Fruit fly (Drosophila melanogaster) whole organism, prepupa: ENCODE results near the gene CG6996.

Experiments
- Blimp-1 ChIP-seq: fragments of 200-800 bp; sonication (Bioruptor generic); optimal IDR thresholded peaks from 3 replicates; lab custom pipeline; 2017; ENCODE audit warnings: missing biosample characterization, missing genetic modification characterization, mild to moderate bottlenecking, moderate library complexity, missing genetic modification reagents
- CG10631 ChIP-seq: fragments of 200-800 bp; sonication (Bioruptor generic); optimal IDR thresholded peaks from 2 replicates; lab custom pipeline; 2016; ENCODE audit warnings: missing biosample characterization, missing genetic modification characterization
- CG10669 ChIP-seq: fragments of 200-800 bp; sonication (Bioruptor generic); optimal IDR thresholded peaks from 3 replicates; lab custom pipeline; 2018; ENCODE audit warnings: missing biosample characterization, mild to moderate bottlenecking, missing genetic modification characterization, moderate library complexity
- CG11762 ChIP-seq: fragments of 200-800 bp; sonication (Bioruptor generic); optimal IDR thresholded peaks from 3 replicates; lab custom pipeline; 2016; ENCODE audit warnings: missing biosample characterization, missing genetic modification characterization; ENCODE audit not compliant: insufficient read depth
- CG11902 ChIP-seq: fragments of 200-800 bp; sonication (Bioruptor generic); optimal IDR thresholded peaks from 3 replicates; lab custom pipeline; 2016; ENCODE audit warnings: missing biosample characterization, missing genetic modification characterization
- CG15336 ChIP-seq: fragments of 200-800 bp; sonication (Bioruptor generic); IDR thresholded peaks from 2 replicates; pipeline ENCODE4 v1.3.6; 2022; ENCODE audit warnings: missing biosample characterization, missing genetic modification characterization
- CG1621 ChIP-seq: fragments of 200-800 bp; sonication (Bioruptor generic); optimal IDR thresholded peaks from 3 replicates; lab custom pipeline; 2018; ENCODE audit warnings: missing biosample characterization, mild to moderate bottlenecking, missing genetic modification characterization
- CG16779 ChIP-seq: fragments of 200-800 bp; sonication (Bioruptor generic); optimal IDR thresholded peaks from 3 replicates; lab custom pipeline; 2017; ENCODE audit warnings: missing biosample characterization, mild to moderate bottlenecking, missing genetic modification characterization
- CG3032 ChIP-seq: fragments of 200-800 bp; optimal IDR thresholded peaks from 2 replicates; lab custom pipeline; 2019; ENCODE audit warnings: missing biosample characterization, mild to moderate bottlenecking, missing genetic modification characterization, moderate library complexity
- CG31627 ChIP-seq: fragments of 200-800 bp; sonication (Bioruptor generic); optimal IDR thresholded peaks from 3 replicates; lab custom pipeline; 2016; ENCODE audit warnings: missing biosample characterization, missing genetic modification characterization
- CG32006 ChIP-seq: fragments of 200-800 bp; sonication (Bioruptor generic); optimal IDR thresholded peaks from 3 replicates; lab custom pipeline; 2017; ENCODE audit warnings: missing biosample characterization, mild to moderate bottlenecking, missing genetic modification characterization
- CG34406 ChIP-seq: fragments of 200-800 bp; sonication (Bioruptor generic); optimal IDR thresholded peaks from 3 replicates; lab custom pipeline; 2016; ENCODE audit warnings: missing biosample characterization, missing genetic modification characterization
- CG3919 ChIP-seq: fragments of 200-800 bp; sonication (Bioruptor generic); optimal IDR thresholded peaks from 3 replicates; lab custom pipeline; 2016; ENCODE audit warnings: missing biosample characterization, missing genetic modification characterization
- CG4318 ChIP-seq: fragments of 200-800 bp; sonication (Bioruptor generic); optimal IDR thresholded peaks from 3 replicates; lab custom pipeline; 2017; ENCODE audit warnings: missing biosample characterization, mild to moderate bottlenecking, missing genetic modification characterization
- CG6163 ChIP-seq: fragments of 200-800 bp; sonication (Bioruptor generic); IDR thresholded peaks from 3 replicates; pipeline ENCODE4 v1.3.6; 2022; ENCODE audit warnings: missing biosample characterization, missing genetic modification characterization
- CG6276 ChIP-seq: fragments of 200-800 bp; sonication (Bioruptor generic); optimal IDR thresholded peaks from 2 replicates; lab custom pipeline; 2017; ENCODE audit warnings: missing biosample characterization, mild to moderate bottlenecking, missing genetic modification characterization
- CG6792 ChIP-seq: fragments of 200-800 bp; sonication (Bioruptor generic); optimal IDR thresholded peaks from 3 replicates; lab custom pipeline; 2016; ENCODE audit warnings: missing biosample characterization, missing genetic modification characterization
- CG6808 ChIP-seq: fragments of 200-800 bp; sonication (Bioruptor generic); optimal IDR thresholded peaks from 3 replicates; lab custom pipeline; 2017; ENCODE audit warnings: missing biosample characterization, missing genetic modification characterization, mild to moderate bottlenecking, moderate library complexity, missing genetic modification reagents
- CG6854 ChIP-seq: fragments of 200-800 bp; sonication (Bioruptor generic); optimal IDR thresholded peaks from 2 replicates; lab custom pipeline; 2017; ENCODE audit warnings: missing biosample characterization, mild to moderate bottlenecking, missing genetic modification characterization
- CG7368 ChIP-seq: fragments of 200-800 bp; sonication (Bioruptor generic); optimal IDR thresholded peaks from 3 replicates; lab custom pipeline; 2016; ENCODE audit warnings: missing biosample characterization, missing genetic modification characterization
- CG8119 ChIP-seq: fragments of 200-800 bp; sonication (Bioruptor generic); IDR thresholded peaks from 3 replicates; pipeline ENCODE4 v1.3.6; 2022; ENCODE audit warnings: missing biosample characterization, missing genetic modification characterization
- CG8319 ChIP-seq: fragments of 200-800 bp; sonication (Bioruptor generic); optimal IDR thresholded peaks from 3 replicates; lab custom pipeline; 2016; ENCODE audit warnings: missing biosample characterization, missing genetic modification characterization
- CG8632 ChIP-seq: fragments of 200-800 bp; sonication (Bioruptor generic); optimal IDR thresholded peaks from 3 replicates; lab custom pipeline; 2016; ENCODE audit warnings: missing biosample characterization, missing genetic modification characterization
- Eip75B ChIP-seq: fragments of 200-800 bp; sonication (Bioruptor generic); optimal IDR thresholded peaks from 3 replicates; lab custom pipeline; 2016; ENCODE audit warnings: missing biosample characterization, missing genetic modification characterization
- Eip78C ChIP-seq: fragments of 200-800 bp; sonication (Bioruptor generic); peaks from one replicate; lab custom pipeline; 2016; ENCODE audit warnings: missing biosample characterization, missing genetic modification characterization
- Ets21C ChIP-seq: fragments of 200-800 bp; sonication (Bioruptor generic); optimal IDR thresholded peaks from 3 replicates; lab custom pipeline; 2016; ENCODE audit warnings: missing biosample characterization, missing genetic modification characterization
- Ets96B ChIP-seq: fragments of 200-800 bp; optimal IDR thresholded peaks from 2 replicates; lab custom pipeline; 2019; ENCODE audit warnings: missing biosample characterization, mild to moderate bottlenecking, missing genetic modification characterization, moderate library complexity
- Gug ChIP-seq: fragments of 200-800 bp; sonication (Bioruptor generic); IDR thresholded peaks from 2 replicates; pipeline ENCODE4 v1.3.6; 2022; ENCODE audit warnings: missing biosample characterization, missing genetic modification characterization
- Hr38 ChIP-seq: sonication (Bioruptor generic); optimal IDR thresholded peaks from 2 replicates; lab custom pipeline; 2016; ENCODE audit warnings: missing biosample characterization, missing genetic modification characterization
- Hr39 ChIP-seq: fragments of 200-800 bp; sonication (Bioruptor generic); optimal IDR thresholded peaks from 2 replicates; lab custom pipeline; 2016; ENCODE audit warnings: missing biosample characterization, missing genetic modification characterization
- Hr4 ChIP-seq: fragments of 200-800 bp; sonication (Bioruptor generic); optimal IDR thresholded peaks from 3 replicates; lab custom pipeline; 2016; ENCODE audit warnings: missing biosample characterization, missing genetic modification characterization
- Lpt ChIP-seq: fragments of 200-800 bp; sonication (Bioruptor generic); optimal IDR thresholded peaks from 3 replicates; lab custom pipeline; 2016; ENCODE audit warnings: missing biosample characterization, missing genetic modification characterization
- Met ChIP-seq: fragments of 200-800 bp; sonication (Bioruptor generic); optimal IDR thresholded peaks from 3 replicates; lab custom pipeline; 2016; ENCODE audit warnings: missing biosample characterization, missing genetic modification characterization
- OdsH ChIP-seq: fragments of 200-800 bp; sonication (Bioruptor generic); optimal IDR thresholded peaks from 3 replicates; lab custom pipeline; 2016; ENCODE audit warnings: missing biosample characterization, missing genetic modification characterization
- Sox102F ChIP-seq: fragments of 200-800 bp; sonication (Bioruptor generic); optimal IDR thresholded peaks from 2 replicates; lab custom pipeline; 2016; ENCODE audit warnings: missing biosample characterization, mild to moderate bottlenecking, missing genetic modification characterization
- Sox15 ChIP-seq: fragments of 200-800 bp; sonication (Bioruptor generic); optimal IDR thresholded peaks from 3 replicates; lab custom pipeline; 2016; ENCODE audit warnings: missing biosample characterization, missing genetic modification characterization
- achi ChIP-seq: fragments of 200-800 bp; sonication (Bioruptor generic); optimal IDR thresholded peaks from 3 replicates; lab custom pipeline; 2016; ENCODE audit warnings: missing biosample characterization, missing genetic modification characterization
- acj6 ChIP-seq: fragments of 200-800 bp; sonication (Bioruptor generic); optimal IDR thresholded peaks from 3 replicates; lab custom pipeline; 2016; ENCODE audit warnings: missing biosample characterization, missing genetic modification characterization
- cyc ChIP-seq: fragments of 200-800 bp; sonication (Bioruptor generic); optimal IDR thresholded peaks from 3 replicates; lab custom pipeline; 2016; ENCODE audit warnings: missing biosample characterization, missing genetic modification characterization
- dac ChIP-seq: fragments of 200-800 bp; sonication (Bioruptor generic); optimal IDR thresholded peaks from 2 replicates; lab custom pipeline; 2017; ENCODE audit warnings: missing biosample characterization, mild to moderate bottlenecking, missing genetic modification characterization
- dsx ChIP-seq: fragments of 200-800 bp; optimal IDR thresholded peaks from 3 replicates; lab custom pipeline; 2019; ENCODE audit warnings: missing biosample characterization, mild to moderate bottlenecking, missing genetic modification characterization, moderate library complexity; ENCODE audit not compliant: poor library complexity, severe bottlenecking
- eg ChIP-seq: fragments of 200-800 bp; sonication (Bioruptor generic); IDR thresholded peaks from 3 replicates; pipeline ENCODE4 v1.3.6; 2022; ENCODE audit warnings: missing biosample characterization, missing genetic modification characterization
- fd85E ChIP-seq: fragments of 200-800 bp; sonication (Bioruptor generic); optimal IDR thresholded peaks from 3 replicates; lab custom pipeline; 2016; ENCODE audit warnings: missing biosample characterization, missing genetic modification characterization
- fkh ChIP-seq: fragments of 200-800 bp; sonication (Bioruptor generic); optimal IDR thresholded peaks from 3 replicates; lab custom pipeline; 2017; ENCODE audit warnings: missing biosample characterization, mild to moderate bottlenecking, missing genetic modification characterization, moderate library complexity
- lz ChIP-seq: fragments of 200-800 bp; sonication (Bioruptor generic); optimal IDR thresholded peaks from 3 replicates; lab custom pipeline; 2016; ENCODE audit warnings: missing biosample characterization, missing genetic modification characterization
- net ChIP-seq: fragments of 200-800 bp; sonication (Bioruptor generic); optimal IDR thresholded peaks from 3 replicates; lab custom pipeline; 2016; ENCODE audit warnings: missing biosample characterization, missing genetic modification characterization
- pdm3 ChIP-seq: fragments of 200-800 bp; sonication (Bioruptor generic); optimal IDR thresholded peaks from 3 replicates; lab custom pipeline; 2016; ENCODE audit warnings: missing biosample characterization, missing genetic modification characterization
- salr ChIP-seq, 2 experiments: fragments of 200-800 bp; sonication (Bioruptor generic); optimal IDR thresholded peaks; 3 replicates each; lab custom pipeline; 2016 to 2018; ENCODE audit warnings: missing biosample characterization in 2 of 2, missing genetic modification characterization in 2 of 2, mild to moderate bottlenecking in 1 of 2
- spab ChIP-seq: fragments of 200-800 bp; sonication (Bioruptor generic); optimal IDR thresholded peaks from 2 replicates; lab custom pipeline; 2017; ENCODE audit warnings: missing biosample characterization, mild to moderate bottlenecking, missing genetic modification characterization, missing genetic modification reagents
- ss ChIP-seq, 2 experiments: fragments of 200-800 bp; sonication (Bioruptor generic); optimal IDR thresholded peaks; 2 replicates in 1 of 2; 3 replicates in 1 of 2; lab custom pipeline; 2017 to 2018; ENCODE audit warnings: mild to moderate bottlenecking in 2 of 2, missing biosample characterization in 2 of 2, missing genetic modification characterization in 2 of 2, moderate library complexity in 1 of 2
- svp ChIP-seq: fragments of 200-800 bp; sonication (Bioruptor generic); peaks from one replicate; lab custom pipeline; 2016; ENCODE audit warnings: missing biosample characterization, missing genetic modification characterization
- vri ChIP-seq: fragments of 200-800 bp; sonication (Bioruptor generic); optimal IDR thresholded peaks from 3 replicates; lab custom pipeline; 2016; ENCODE audit warnings: missing biosample characterization, mild to moderate bottlenecking, missing genetic modification characterization

Gene CG6996

DNA sequence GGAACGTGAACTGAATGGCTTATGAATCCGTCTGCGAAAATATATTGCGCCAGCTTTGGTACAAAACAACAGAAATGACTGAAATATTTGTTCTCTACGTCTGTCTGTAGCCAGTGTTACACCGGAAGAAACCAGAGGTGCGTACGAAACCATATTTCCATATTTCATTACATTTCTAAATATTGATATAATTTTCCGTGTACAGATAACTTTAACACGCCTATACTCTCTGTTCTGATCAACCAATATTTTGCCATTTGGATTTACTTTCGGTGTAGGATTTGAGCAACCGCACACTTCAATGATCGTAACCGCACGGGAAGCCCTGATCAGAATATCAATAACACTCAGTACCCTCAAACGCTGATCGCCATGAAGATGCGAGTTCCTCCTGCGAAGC is 12.6 kb upstream of the CG6996 start:
- TF ChIP-seq Eip78C (GFP tag; lab: Kevin White, UChicago) (peak; percentile 87), acj6 (GFP tag; lab: Kevin White, UChicago) (peak; percentile 72), dsx (GFP tag; lab: Kevin White, UChicago) (peak; percentile 35), CG6808 (GFP tag; lab: Kevin White, UChicago) (peak; percentile 35), dac (GFP tag; lab: Kevin White, UChicago) (no peak), Sox15 (peak; percentile 25), Eip75B (GFP tag; lab: Kevin White, UChicago) (peak; percentile 51), CG3919 (GFP tag; lab: Kevin White, UChicago) (peak; percentile 66), Ets21C (GFP tag; lab: Kevin White, UChicago) (peak; percentile 54), CG11902 (peak; percentile 34), salr (GFP tag; optimal IDR thresholded peaks at IDR 0.05; lab: Kevin White, UChicago) (peak; percentile 16 to 18), CG10669 (GFP tag; lab: Kevin White, UChicago) (peak; percentile 43), CG10631 (GFP tag; lab: Kevin White, UChicago) (peak; percentile 59), CG34406 (peak; percentile 44), fd85E (GFP tag; lab: Kevin White, UChicago) (no peak), svp (GFP tag; lab: Kevin White, UChicago) (no peak), Hr4 (GFP tag; lab: Kevin White, UChicago) (peak; percentile 46), spab (GFP tag; lab: Kevin White, UChicago) (peak; percentile 32), CG4318 (GFP tag; lab: Kevin White, UChicago) (no peak), CG1621 (peak; percentile 55), CG32006 (GFP tag; lab: Kevin White, UChicago) (peak; percentile 55), CG8119 (GFP tag; lab: Robert Waterston, UW) (peak; percentile 57), Met (peak; percentile 80), CG31627 (GFP tag; lab: Kevin White, UChicago) (peak; percentile 82), CG11762 (peak; percentile 20), CG6276 (GFP tag; lab: Kevin White, UChicago) (peak; percentile 36), CG6854 (GFP tag; lab: Kevin White, UChicago) (peak; percentile 28), pdm3 (GFP tag; lab: Kevin White, UChicago) (peak; percentile 66), OdsH (GFP tag; lab: Kevin White, UChicago) (peak; percentile 57), CG8632 (peak; percentile 29), CG3032 (tag; lab: Kevin White, UChicago) (peak; percentile 62), Hr38 (GFP tag; lab: Kevin White, UChicago) (no peak), Hr39 (GFP tag; lab: Kevin White, UChicago) (peak; percentile 80), CG7368 (peak; percentile 49), Blimp-1 (peak; percentile 19), achi (GFP tag; lab: Kevin White, UChicago) (peak; percentile 64), lz (GFP tag; lab: Kevin White, UChicago) (peak; percentile 79), CG8319 (peak; percentile 20), eg (GFP tag; lab: Robert Waterston, UW) (peak; percentile 75), CG6792 (GFP tag; lab: Kevin White, UChicago) (peak; percentile 57), Sox102F (GFP tag; lab: Kevin White, UChicago) (peak; percentile 72), cyc (GFP tag; lab: Kevin White, UChicago) (peak; percentile 76), Gug (GFP tag; lab: Robert Waterston, UW) (peak; percentile 45), CG15336 (peak; percentile 59), net (GFP tag; lab: Kevin White, UChicago) (peak; percentile 57), CG6163 (GFP tag; lab: Robert Waterston, UW) (peak; percentile 67), ss (GFP tag; optimal IDR thresholded peaks at IDR 0.05; lab: Kevin White, UChicago) (peak; percentile 23 to 34), fkh (GFP tag; lab: Kevin White, UChicago) (no peak), vri (GFP tag; lab: Kevin White, UChicago) (peak; percentile 69), Ets96B (peak; percentile 61), CG16779 (tag; lab: Kevin White, UChicago) (no peak), Lpt (GFP tag; lab: Kevin White, UChicago) (peak; percentile 15)
